Fruit fly (Drosophila melanogaster) whole organism, embryonic: ENCODE data around the gene CG16984.
A peak's percentile ranks its signal among the peaks of the same experiment; 100 is the strongest.

Experiments
- Atf3 ChIP-seq: fragments of 200-800 bp; sonication (Bioruptor generic); optimal IDR thresholded peaks from 3 replicates; lab custom pipeline; 2016; ENCODE audit warnings: missing biosample characterization, missing genetic modification characterization
- Blimp-1 ChIP-seq: fragments of 200-800 bp; sonication (Bioruptor generic); optimal IDR thresholded peaks from 3 replicates; lab custom pipeline; 2018; ENCODE audit warnings: missing biosample characterization, missing genetic modification characterization, mild to moderate bottlenecking, moderate library complexity, missing genetic modification reagents
- Bteb2 ChIP-seq: fragments of 200-800 bp; sonication (Bioruptor generic); optimal IDR thresholded peaks from 2 replicates; lab custom pipeline; 2016; ENCODE audit warnings: missing biosample characterization, missing genetic modification characterization
- CG10267 ChIP-seq: fragments of 200-800 bp; sonication (Bioruptor generic); optimal IDR thresholded peaks from 2 replicates; lab custom pipeline; 2018; ENCODE audit warnings: missing biosample characterization, mild to moderate bottlenecking, missing genetic modification characterization, moderate library complexity
- CG11398 ChIP-seq: fragments of 200-800 bp; sonication (Bioruptor generic); optimal IDR thresholded peaks from 2 replicates; lab custom pipeline; 2016; ENCODE audit warnings: missing biosample characterization, missing genetic modification characterization
- CG12769 ChIP-seq: fragments of 200-800 bp; sonication (Bioruptor generic); optimal IDR thresholded peaks from 2 replicates; lab custom pipeline; 2019; ENCODE audit warnings: missing biosample characterization, mild to moderate bottlenecking, missing genetic modification characterization, moderate library complexity
- CG14050 ChIP-seq: fragments of 200-800 bp; sonication (Bioruptor generic); IDR thresholded peaks from 3 replicates; pipeline ENCODE4 v1.3.6; 2022; ENCODE audit warnings: missing biosample characterization, missing genetic modification characterization
- CG14710 ChIP-seq: fragments of 200-800 bp; sonication (Bioruptor generic); optimal IDR thresholded peaks from 3 replicates; lab custom pipeline; 2019; ENCODE audit warnings: missing biosample characterization, mild to moderate bottlenecking, missing genetic modification characterization, moderate library complexity
- CG14965 ChIP-seq: fragments of 200-800 bp; sonication (Bioruptor generic); optimal IDR thresholded peaks from 2 replicates; lab custom pipeline; 2016; ENCODE audit warnings: missing biosample characterization, missing genetic modification characterization, borderline replicate concordance
- CG17359 ChIP-seq: fragments of 200-800 bp; sonication (Bioruptor generic); optimal IDR thresholded peaks from 3 replicates; lab custom pipeline; 2018; ENCODE audit warnings: missing biosample characterization, mild to moderate bottlenecking, missing genetic modification characterization, moderate library complexity
- CG18599 ChIP-seq: fragments of 200-800 bp; sonication (Bioruptor generic); optimal IDR thresholded peaks from 3 replicates; lab custom pipeline; 2017; ENCODE audit warnings: missing biosample characterization, missing genetic modification characterization, mild to moderate bottlenecking, moderate library complexity, missing genetic modification reagents
- CG2678 ChIP-seq: fragments of 200-800 bp; sonication (Bioruptor generic); optimal IDR thresholded peaks from 3 replicates; lab custom pipeline; 2019; ENCODE audit warnings: missing biosample characterization, mild to moderate bottlenecking, missing genetic modification characterization, moderate library complexity
- CG2712 ChIP-seq: fragments of 200-800 bp; optimal IDR thresholded peaks from 3 replicates; lab custom pipeline; 2019; ENCODE audit warnings: missing biosample characterization, mild to moderate bottlenecking, missing genetic modification characterization, moderate library complexity
- CG31388 ChIP-seq: fragments of 200-800 bp; sonication (Bioruptor generic); optimal IDR thresholded peaks from 2 replicates; lab custom pipeline; 2016; ENCODE audit warnings: missing biosample characterization, missing genetic modification characterization
- CG3838 ChIP-seq: fragments of 200-800 bp; sonication (Bioruptor generic); optimal IDR thresholded peaks from 3 replicates; lab custom pipeline; 2016; ENCODE audit warnings: missing biosample characterization, missing genetic modification characterization
- CG4360 ChIP-seq: fragments of 200-800 bp; sonication (Bioruptor generic); IDR thresholded peaks from 2 replicates; pipeline ENCODE4 v1.3.6; 2022; ENCODE audit warnings: missing biosample characterization, missing genetic modification characterization
- CG4707 ChIP-seq: fragments of 200-800 bp; sonication (Bioruptor generic); optimal IDR thresholded peaks from 2 replicates; lab custom pipeline; 2018; ENCODE audit warnings: missing biosample characterization, mild to moderate bottlenecking, missing genetic modification characterization, moderate library complexity
- CG4820 ChIP-seq: fragments of 200-800 bp; sonication (Bioruptor generic); optimal IDR thresholded peaks from 3 replicates; lab custom pipeline; 2016; ENCODE audit warnings: missing biosample characterization, missing genetic modification characterization
- CG6689 ChIP-seq: fragments of 200-800 bp; sonication (Bioruptor generic); IDR thresholded peaks from 2 replicates; pipeline ENCODE4 v1.3.6; 2022; ENCODE audit warnings: missing biosample characterization, missing genetic modification characterization
- CG7839 ChIP-seq: fragments of 200-800 bp; sonication (Bioruptor generic); optimal IDR thresholded peaks from 3 replicates; lab custom pipeline; 2018; ENCODE audit warnings: missing biosample characterization, mild to moderate bottlenecking, missing genetic modification characterization, moderate library complexity
- D19B ChIP-seq: fragments of 200-800 bp; sonication (Bioruptor generic); optimal IDR thresholded peaks from 2 replicates; lab custom pipeline; 2017; ENCODE audit warnings: missing biosample characterization, mild to moderate bottlenecking, missing genetic modification characterization
- Dek ChIP-seq: fragments of 200-800 bp; sonication (Bioruptor generic); optimal IDR thresholded peaks from 3 replicates; lab custom pipeline; 2019; ENCODE audit warnings: missing biosample characterization, mild to moderate bottlenecking, missing genetic modification characterization, moderate library complexity
- Fer2 ChIP-seq: fragments of 200-800 bp; sonication (Bioruptor generic); optimal IDR thresholded peaks from 2 replicates; lab custom pipeline; 2018; ENCODE audit warnings: missing biosample characterization, mild to moderate bottlenecking, missing genetic modification characterization, moderate library complexity
- Oli ChIP-seq: fragments of 200-800 bp; sonication (Bioruptor generic); optimal IDR thresholded peaks from 2 replicates; lab custom pipeline; 2018; ENCODE audit warnings: missing biosample characterization, mild to moderate bottlenecking, missing genetic modification characterization, moderate library complexity
- Opbp ChIP-seq: fragments of 200-800 bp; sonication (Bioruptor generic); IDR thresholded peaks from 3 replicates; pipeline ENCODE4 v1.3.6; 2022; ENCODE audit warnings: missing biosample characterization, missing genetic modification characterization; ENCODE audit not compliant: partially characterized antibody
- Pdp1 ChIP-seq, 2 experiments: fragments of 200-800 bp; sonication (Bioruptor generic); optimal IDR thresholded peaks; 3 replicates each; lab custom pipeline; 2016; ENCODE audit warnings: missing biosample characterization in 2 of 2, missing genetic modification characterization in 2 of 2, mild to moderate bottlenecking in 1 of 2, moderate library complexity in 1 of 2
- Ptx1 ChIP-seq: fragments of 200-800 bp; sonication (Bioruptor generic); IDR thresholded peaks from 2 replicates; pipeline ENCODE4 v1.3.6; 2022; ENCODE audit warnings: missing biosample characterization, missing genetic modification characterization
- Ravus ChIP-seq: fragments of 200-800 bp; sonication (Bioruptor generic); IDR thresholded peaks from 2 replicates; pipeline ENCODE4 v1.3.6; 2022; ENCODE audit warnings: missing biosample characterization, missing genetic modification characterization
- Rfx ChIP-seq: fragments of 200-800 bp; sonication (Bioruptor generic); IDR thresholded peaks from 2 replicates; pipeline ENCODE4 v1.3.6; 2022; ENCODE audit warnings: missing biosample characterization, missing genetic modification characterization
- Side ChIP-seq: fragments of 200-800 bp; sonication (Bioruptor generic); optimal IDR thresholded peaks from 2 replicates; lab custom pipeline; 2016; ENCODE audit warnings: missing biosample characterization, missing genetic modification characterization
- TFAM ChIP-seq: fragments of 200-800 bp; sonication (Bioruptor generic); optimal IDR thresholded peaks from 2 replicates; lab custom pipeline; 2017; ENCODE audit warnings: missing biosample characterization, missing genetic modification characterization, inconsistent platforms
- ac ChIP-seq: fragments of 200-800 bp; sonication (Bioruptor generic); optimal IDR thresholded peaks from 3 replicates; lab custom pipeline; 2017; ENCODE audit warnings: missing biosample characterization, mild to moderate bottlenecking, missing genetic modification characterization
- ara ChIP-seq: fragments of 200-800 bp; sonication (Bioruptor generic); IDR thresholded peaks from 2 replicates; pipeline ENCODE4 v1.3.6; 2022; ENCODE audit warnings: missing biosample characterization, missing genetic modification characterization
- chinmo ChIP-seq: fragments of 200-800 bp; sonication (Bioruptor generic); IDR thresholded peaks from 4 replicates; pipeline ENCODE4 v1.3.6; 2022; ENCODE audit warnings: missing biosample characterization, missing genetic modification characterization; ENCODE audit not compliant: partially characterized antibody
- cwo ChIP-seq: fragments of 200-800 bp; sonication (Bioruptor generic); optimal IDR thresholded peaks from 3 replicates; lab custom pipeline; 2017; ENCODE audit warnings: missing biosample characterization, missing genetic modification characterization, mild to moderate bottlenecking, moderate library complexity, missing genetic modification reagents
- exex ChIP-seq: fragments of 200-800 bp; sonication (Bioruptor generic); optimal IDR thresholded peaks from 4 replicates; lab custom pipeline; 2018; ENCODE audit warnings: missing biosample characterization, mild to moderate bottlenecking, missing genetic modification characterization, moderate library complexity
- fd64A ChIP-seq: fragments of 200-800 bp; sonication (Bioruptor generic); optimal IDR thresholded peaks from 3 replicates; lab custom pipeline; 2018; ENCODE audit warnings: missing biosample characterization, mild to moderate bottlenecking, missing genetic modification characterization
- ken ChIP-seq: fragments of 200-800 bp; sonication (Bioruptor generic); IDR thresholded peaks from 3 replicates; pipeline ENCODE4 v1.3.6; 2022; ENCODE audit warnings: missing biosample characterization, missing genetic modification characterization
- lov ChIP-seq, 2 experiments: fragments of 200-800 bp in 1 of 2; fragments of >200 bp in 1 of 2; sonication (Bioruptor generic) in 1 of 2; IDR thresholded peaks in 1 of 2; optimal IDR thresholded peaks in 1 of 2; 2 replicates in 1 of 2; 3 replicates in 1 of 2; pipeline versions ENCODE4 v1.3.6 to Lab custom; 2017 to 2022; ENCODE audit warnings: missing biosample characterization in 1 of 2, missing genetic modification characterization in 1 of 2
- nau ChIP-seq: fragments of 200-800 bp; sonication (Bioruptor generic); optimal IDR thresholded peaks from 3 replicates; lab custom pipeline; 2017; ENCODE audit warnings: missing biosample characterization, mild to moderate bottlenecking, missing genetic modification characterization, missing genetic modification reagents
- pb ChIP-seq: fragments of 200-800 bp; sonication (Bioruptor generic); optimal IDR thresholded peaks from 3 replicates; lab custom pipeline; 2016; ENCODE audit warnings: missing biosample characterization, missing genetic modification characterization
- phol ChIP-seq: fragments of 200-800 bp; sonication (Bioruptor generic); optimal IDR thresholded peaks from 3 replicates; lab custom pipeline; 2018; ENCODE audit warnings: missing biosample characterization, mild to moderate bottlenecking, missing genetic modification characterization, moderate library complexity
- pnt ChIP-seq: fragments of 200-800 bp; sonication (Bioruptor generic); optimal IDR thresholded peaks from 3 replicates; lab custom pipeline; 2016; ENCODE audit warnings: missing biosample characterization, missing genetic modification characterization
- schlank ChIP-seq: fragments of 200-800 bp; sonication (Bioruptor generic); optimal IDR thresholded peaks from 2 replicates; lab custom pipeline; 2018; ENCODE audit warnings: missing biosample characterization, mild to moderate bottlenecking, missing genetic modification characterization
- scrt ChIP-seq: fragments of 200-800 bp; sonication (Bioruptor generic); optimal IDR thresholded peaks from 2 replicates; lab custom pipeline; 2018; ENCODE audit warnings: missing biosample characterization, mild to moderate bottlenecking, missing genetic modification characterization, moderate library complexity
- sisA ChIP-seq: fragments of 200-800 bp; sonication (Bioruptor generic); IDR thresholded peaks from 2 replicates; pipeline ENCODE4 v1.3.6; 2022; ENCODE audit warnings: missing biosample characterization, missing genetic modification characterization
- slou ChIP-seq: fragments of 200-800 bp; sonication (Bioruptor generic); optimal IDR thresholded peaks from 3 replicates; lab custom pipeline; 2016; ENCODE audit warnings: missing biosample characterization, missing genetic modification characterization
- tap ChIP-seq: fragments of 200-800 bp; optimal IDR thresholded peaks from 3 replicates; lab custom pipeline; 2019; ENCODE audit warnings: missing biosample characterization, mild to moderate bottlenecking, missing genetic modification characterization, moderate library complexity
- toy ChIP-seq: fragments of 200-800 bp; sonication (Bioruptor generic); IDR thresholded peaks from 2 replicates; pipeline ENCODE4 v1.3.6; 2022; ENCODE audit warnings: missing biosample characterization, missing genetic modification characterization
- twi ChIP-seq: fragments of 200-800 bp; optimal IDR thresholded peaks from 2 replicates; lab custom pipeline; 2019; ENCODE audit warnings: missing biosample characterization, mild to moderate bottlenecking, missing genetic modification characterization, moderate library complexity

CG16984 gene

dm6 chr3L:2575240-2575639 lies 20.3 kb upstream of the CG16984 start (continued):
- TF ChIP-seq CG11398 (GFP tag; lab: Kevin White, UChicago), result no peak
- no peak for TF ChIP-seq Side (GFP tag; lab: Kevin White, UChicago)
- TF ChIP-seq Bteb2 (GFP tag; lab: Kevin White, UChicago), result no peak
- no peak for TF ChIP-seq fd64A (GFP tag; lab: Kevin White, UChicago)
- TF ChIP-seq chinmo (GFP tag; lab: Robert Waterston, UW), result no peak
- no peak for TF ChIP-seq CG6689
- TF ChIP-seq ken (GFP tag; lab: Robert Waterston, UW), result no peak
- TF ChIP-seq CG31388 (GFP tag; lab: Kevin White, UChicago), result no peak
- TF ChIP-seq nau (GFP tag; lab: Kevin White, UChicago), result peak; percentile 63
- TF ChIP-seq CG4707, result no peak
- TF ChIP-seq CG14965, result no peak
- peak; percentile 39 for TF ChIP-seq pb
- no peak for TF ChIP-seq Opbp (GFP tag; lab: Robert Waterston, UW)
- TF ChIP-seq CG10267 (tag; lab: Kevin White, UChicago), result no peak
- TF ChIP-seq CG14050 (GFP tag; lab: Robert Waterston, UW), result no peak
- TF ChIP-seq toy, result no peak
- no peak for TF ChIP-seq Fer2 (tag; lab: Kevin White, UChicago)
- TF ChIP-seq Blimp-1 (GFP tag; lab: Kevin White, UChicago), result peak; percentile 36
- TF ChIP-seq slou (GFP tag; lab: Kevin White, UChicago), result no peak
- TF ChIP-seq CG4820 (GFP tag; lab: Kevin White, UChicago), result peak; percentile 3
- no peak for TF ChIP-seq pnt (GFP tag; lab: Kevin White, UChicago)
- peak; percentile 30 for TF ChIP-seq phol (tag; lab: Kevin White, UChicago)
- TF ChIP-seq Pdp1 (GFP tag; optimal IDR thresholded peaks at IDR 0.05; lab: Kevin White, UChicago), result peak in 1 of 2 experiments; percentile 62
- TF ChIP-seq Oli (tag; lab: Kevin White, UChicago), result no peak
- TF ChIP-seq CG4360, result no peak
- TF ChIP-seq CG18599 (GFP tag; lab: Kevin White, UChicago), result peak; percentile 19
- TF ChIP-seq scrt (GFP tag; lab: Kevin White, UChicago), result no peak
- TF ChIP-seq cwo, result no peak
- no peak for TF ChIP-seq ara (GFP tag; lab: Robert Waterston, UW)
- TF ChIP-seq CG2678 (tag; lab: Kevin White, UChicago), result peak; percentile 63
- TF ChIP-seq schlank (tag; lab: Kevin White, UChicago), result no peak
- no peak for TF ChIP-seq exex
- no peak for TF ChIP-seq Ravus (GFP tag; lab: Robert Waterston, UW)
- peak; percentile 32 for TF ChIP-seq CG7839
- no peak for TF ChIP-seq CG12769 (tag; lab: Kevin White, UChicago)
- TF ChIP-seq sisA (GFP tag; lab: Robert Waterston, UW), result no peak
- 0 out of 2 replicates have a peak, but pooled peaks have one; percentile 11 for TF ChIP-seq Rfx (GFP tag; lab: Robert Waterston, UW)
- no peak for TF ChIP-seq lov (optimal IDR thresholded peaks at IDR 0.05; lab: Kevin White, UChicago)
- no peak for TF ChIP-seq lov (GFP tag; IDR thresholded peaks at IDR 0.05; lab: Robert Waterston, UW)
- TF ChIP-seq Ptx1 (GFP tag; lab: Robert Waterston, UW), result 0 out of 2 replicates have a peak, but pooled peaks have one; percentile 9
- no peak for TF ChIP-seq Dek (tag; lab: Kevin White, UChicago)
- no peak for TF ChIP-seq CG3838 (GFP tag; lab: Kevin White, UChicago)
- TF ChIP-seq D19B (GFP tag; lab: Kevin White, UChicago), result no peak
- TF ChIP-seq twi (tag; lab: Kevin White, UChicago), result no peak
- TF ChIP-seq TFAM (GFP tag; lab: Kevin White, UChicago), result no peak
- TF ChIP-seq CG2712 (tag; lab: Kevin White, UChicago), result peak; percentile 21
- no peak for TF ChIP-seq ac
- peak; percentile 50 for TF ChIP-seq tap
- TF ChIP-seq CG17359 (tag; lab: Kevin White, UChicago), result peak; percentile 37
- TF ChIP-seq CG14710 (tag; lab: Kevin White, UChicago), result peak; percentile 15
- TF ChIP-seq Atf3 (GFP tag; lab: Kevin White, UChicago), result no peak
